Worm (Caenorhabditis elegans) whole organism, late embryonic: Measurements from ENCODE around the gene F54D10.9.

Experiments used
- C38D4.7 ChIP-seq: fragments of 200-800 bp; sonication (Bioruptor generic); optimal IDR thresholded peaks from 2 replicates; lab custom pipeline; 2018; ENCODE audit warnings: mild to moderate bottlenecking, missing genetic modification characterization, moderate library complexity, missing compliant biosample characterization
- ahr-1 ChIP-seq: sonication (generic microtip); optimal IDR thresholded peaks from 2 replicates; lab custom pipeline; 2016; ENCODE audit warnings: missing genetic modification characterization, missing compliant biosample characterization
- ama-1 ChIP-seq: fragments of 150-350 bp; optimal IDR thresholded peaks from 2 replicates; lab custom pipeline; 2014
- ceh-45 ChIP-seq: fragments of 200-800 bp; sonication (Bioruptor generic); IDR thresholded peaks from 2 replicates; pipeline ENCODE4 v1.3.6; 2022; ENCODE audit warnings: missing genetic modification reagents, missing genetic modification characterization, missing compliant biosample characterization
- elt-2 ChIP-seq: sonication (generic microtip); optimal IDR thresholded peaks from 2 replicates; lab custom pipeline; 2016; ENCODE audit warnings: missing genetic modification reagents, missing genetic modification characterization, missing compliant biosample characterization
- gmeb-2 ChIP-seq: sonication (generic microtip); optimal IDR thresholded peaks from 2 replicates; lab custom pipeline; 2016; ENCODE audit warnings: missing genetic modification characterization, inconsistent platforms, missing compliant biosample characterization
- odd-2 ChIP-seq: sonication (generic microtip); optimal IDR thresholded peaks from 2 replicates; lab custom pipeline; 2017; ENCODE audit warnings: antibody characterized with exemption, mild to moderate bottlenecking, missing genetic modification characterization, missing compliant biosample characterization
- pax-1 ChIP-seq: fragments of 150-350 bp; optimal IDR thresholded peaks from 2 replicates; lab custom pipeline; 2014; ENCODE audit warnings: missing biosample characterization, missing genetic modification characterization
- pha-4 ChIP-seq: fragments of 150-350 bp; optimal IDR thresholded peaks from 2 replicates; lab custom pipeline; 2018; ENCODE audit warnings: missing biosample characterization, missing genetic modification reagents, missing genetic modification characterization
- syd-9 ChIP-seq: sonication (generic microtip); optimal IDR thresholded peaks from 2 replicates; lab custom pipeline; 2016; ENCODE audit warnings: mild to moderate bottlenecking, missing genetic modification characterization, moderate library complexity, missing compliant biosample characterization
- tbx-2 ChIP-seq: sonication (generic microtip); optimal IDR thresholded peaks from 2 replicates; lab custom pipeline; 2016; ENCODE audit warnings: missing genetic modification characterization, missing compliant biosample characterization
- ztf-16 ChIP-seq: sonication (generic microtip); optimal IDR thresholded peaks from 2 replicates; lab custom pipeline; 2017; ENCODE audit warnings: missing genetic modification characterization, missing compliant biosample characterization

DNA sequence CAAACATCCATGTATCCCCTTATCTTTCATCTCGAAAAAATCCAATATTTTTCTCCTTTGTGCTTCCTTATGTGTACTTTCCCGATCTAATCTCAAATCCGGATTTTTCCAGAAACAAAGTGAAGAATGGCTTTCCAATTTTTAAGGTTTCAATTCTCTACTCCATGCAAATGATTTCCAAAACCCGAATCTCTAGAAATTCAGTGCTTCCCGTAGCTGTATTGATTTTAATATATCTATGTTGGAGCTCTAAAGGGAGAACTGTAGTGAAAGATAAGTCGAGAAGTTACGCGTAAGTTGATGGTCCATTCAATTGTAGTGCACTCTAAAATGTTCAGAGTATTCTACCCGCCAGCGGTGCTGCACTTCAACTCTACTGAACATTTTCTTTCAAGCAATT is 7.3 kb upstream of the F54D10.9 start, which contains the start of gene C17A2.4:
- TF ChIP-seq ama-1 (no peak), C38D4.7 (GFP tag; lab: Kevin White, UChicago) (no peak), pax-1 (tag; lab: Kevin White, UChicago) (no peak), ztf-16 (tag; lab: Kevin White, UChicago) (no peak), pha-4 (tag; lab: Kevin White, UChicago) (no peak), elt-2 (tag; lab: Kevin White, UChicago) (no peak), ahr-1 (no peak), tbx-2 (tag; lab: Kevin White, UChicago) (no peak), ceh-45 (GFP tag; lab: Robert Waterston, UW) (no peak), odd-2 (tag; lab: Kevin White, UChicago) (no peak), syd-9 (tag; lab: Kevin White, UChicago) (no peak), gmeb-2 (tag; lab: Kevin White, UChicago) (no peak)
